Worm (Caenorhabditis elegans): ENCODE results near the gene twk-24.
A peak's percentile ranks its signal among the peaks of the same experiment; 100 is the strongest.

The twk-24 gene

DNA sequence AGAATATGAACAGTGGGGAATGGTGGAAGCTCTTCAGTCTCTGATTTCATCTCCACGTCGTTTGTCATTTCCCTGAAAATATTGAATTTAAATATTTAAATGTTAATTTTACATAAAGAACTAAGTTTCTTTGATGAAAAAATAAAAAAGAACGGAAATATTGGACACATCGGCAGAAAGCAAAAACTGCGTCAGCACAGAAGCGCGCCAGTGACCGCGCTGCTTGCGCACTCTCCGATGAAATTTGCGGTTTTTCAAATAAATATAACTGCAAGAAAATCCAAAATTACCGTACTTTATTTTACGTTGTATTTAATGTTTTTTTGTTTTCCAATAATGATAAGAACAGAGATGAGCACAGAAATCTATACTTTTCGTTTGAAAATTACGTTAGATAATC lies 22.5 kb upstream of the twk-24 start, which contains the start of the genes srpa-68 and srh-16 (continued):
- TF ChIP-seq egl-43 (GFP tag; IDR thresholded peaks at IDR 0.05) (0 out of 2 replicates have a peak, but pooled peaks have one; percentile 53), ceh-32 (tag; optimal IDR thresholded peaks at IDR 0.05; ENCODE audit: poor library complexity) (peak; percentile 26), lin-15B (tag; optimal IDR thresholded peaks at IDR 0.05) (peak; percentile 37), dmd-9 (GFP tag; IDR thresholded peaks at IDR 0.05) (no peak), lim-7 (GFP tag; IDR thresholded peaks at IDR 0.05) (no peak), ama-1 (optimal IDR thresholded peaks at IDR 0.05) (no peak), ztf-7 (tag; optimal IDR thresholded peaks at IDR 0.05) (peak; percentile 74), lin-1 (GFP tag; IDR thresholded peaks at IDR 0.05) (peak; percentile 41; the same call in 1 of the 2 replicates), madf-9 (GFP tag; conservative IDR thresholded peaks at IDR 0.05) (no peak), set-16 (GFP tag; IDR thresholded peaks at IDR 0.05) (no peak), daf-19 (GFP tag; conservative IDR thresholded peaks at IDR 0.05) (0 out of 2 replicates have a peak, but pooled peaks have one; percentile 17), F37D6.2 (tag; optimal IDR thresholded peaks at IDR 0.05) (peak; percentile 71), dve-1 (tag; optimal IDR thresholded peaks at IDR 0.05; ENCODE audit: insufficient read depth) (peak; percentile 88), tag-97 (GFP tag; IDR thresholded peaks at IDR 0.05) (no peak), php-3 (GFP tag; IDR thresholded peaks at IDR 0.05) (no peak), F10B5.3 (tag; optimal IDR thresholded peaks at IDR 0.05) (peak; percentile 79), zfp-3 (GFP tag; conservative IDR thresholded peaks at IDR 0.05) (no peak), lin-13 (GFP tag; optimal IDR thresholded peaks at IDR 0.05) (peak; percentile 74), nhr-25 (tag; optimal IDR thresholded peaks at IDR 0.05; ENCODE audit: borderline replicate concordance, insufficient read depth) (no peak), ceh-44 (GFP tag; IDR thresholded peaks at IDR 0.05) (no peak), ceh-62 (tag; optimal IDR thresholded peaks at IDR 0.05) (no peak), F44E2.7 (GFP tag; IDR thresholded peaks at IDR 0.05) (no peak), spr-3 (GFP tag; optimal IDR thresholded peaks at IDR 0.05) (peak; percentile 17), nhr-77 (tag; optimal IDR thresholded peaks at IDR 0.05) (peak; percentile 37), ZK337.2 (GFP tag; IDR thresholded peaks at IDR 0.05) (no peak), attf-4 (tag; optimal IDR thresholded peaks at IDR 0.05) (no peak), Y48G9A.11 (GFP tag; IDR thresholded peaks at IDR 0.05) (peak; percentile 86), tra-1 (GFP tag; IDR thresholded peaks at IDR 0.05) (0 out of 2 replicates have a peak, but pooled peaks have one; percentile 21), nhr-42 (GFP tag; IDR thresholded peaks at IDR 0.05) (0 out of 2 replicates have a peak, but pooled peaks have one; percentile 44)

DNA sequence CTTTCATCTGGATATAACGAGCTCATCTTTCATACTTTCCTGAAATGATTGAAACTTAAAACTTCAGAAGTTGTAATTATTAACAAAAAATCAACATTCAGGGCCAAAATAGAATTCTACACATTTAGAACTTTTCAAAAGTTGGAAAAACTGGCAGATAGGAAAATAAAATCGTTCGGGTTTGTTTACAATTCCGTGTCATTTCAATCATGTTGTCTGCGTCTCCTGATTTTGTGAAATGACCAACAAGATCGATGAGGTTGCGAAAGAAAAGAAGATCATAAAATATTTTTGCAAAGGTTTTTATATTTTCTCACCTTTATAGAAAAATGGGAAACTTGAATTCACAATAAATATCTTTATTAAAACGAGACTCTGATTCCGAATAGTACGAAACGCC lies 19.5 kb upstream of the twk-24 start, which contains the start of gene rskd-1:
Gene rskd-1 (minus strand): TSS at position 39 of the 400 bp plus-strand sequence.
- TF ChIP-seq lin-38 (GFP tag; IDR thresholded peaks at IDR 0.05) = peak; percentile 9; the same call in 1 of the 2 replicates
- no peak for TF ChIP-seq nhr-237 (tag; optimal IDR thresholded peaks at IDR 0.05)
- peak; percentile 17 for TF ChIP-seq dve-1 (tag; optimal IDR thresholded peaks at IDR 0.05; ENCODE audit: insufficient read depth)
- TF ChIP-seq daf-16 (GFP tag; optimal IDR thresholded peaks at IDR 0.05) = peak in 1 of 2 experiments; percentile 10
- TF ChIP-seq daf-16 (tag; optimal IDR thresholded peaks at IDR 0.05) = peak; percentile 73
- no peak for TF ChIP-seq attf-4 (tag; optimal IDR thresholded peaks at IDR 0.05)
- TF ChIP-seq rbr-2 (tag; optimal IDR thresholded peaks at IDR 0.05) = no peak
- TF ChIP-seq nhr-6 (tag; optimal IDR thresholded peaks at IDR 0.05) = peak; percentile 76
- no peak for TF ChIP-seq T26A8.4 (GFP tag; IDR thresholded peaks at IDR 0.05)
- TF ChIP-seq lsy-2 (tag; optimal IDR thresholded peaks at IDR 0.05) = peak in 1 of 2 experiments; percentile 40
- peak; percentile 40 for TF ChIP-seq T20F7.1 (GFP tag; optimal IDR thresholded peaks at IDR 0.05)
- peak; percentile 38 for TF ChIP-seq hlh-30 (tag; optimal IDR thresholded peaks at IDR 0.05; ENCODE audit: insufficient read depth)
- no peak for TF ChIP-seq F44E2.7 (GFP tag; IDR thresholded peaks at IDR 0.05)
- no peak for TF ChIP-seq F26F4.8 (GFP tag; conservative IDR thresholded peaks at IDR 0.05)
- TF ChIP-seq dpl-1 (GFP tag; optimal IDR thresholded peaks at IDR 0.05) = peak; percentile 1
- TF ChIP-seq pha-4 (GFP tag; IDR thresholded peaks at IDR 0.05) = no peak
- TF ChIP-seq pha-4 (tag; optimal IDR thresholded peaks at IDR 0.05) = peak; percentile 78
- TF ChIP-seq nhr-76 (tag; optimal IDR thresholded peaks at IDR 0.05) = no peak
- no peak for TF ChIP-seq set-16 (GFP tag; IDR thresholded peaks at IDR 0.05)
- TF ChIP-seq mep-1 (tag; optimal IDR thresholded peaks at IDR 0.05) = peak; percentile 32
- no peak for TF ChIP-seq mes-2 (tag; optimal IDR thresholded peaks at IDR 0.05; ENCODE audit: poor library complexity, severe bottlenecking)
- no peak for TF ChIP-seq spr-3 (GFP tag; optimal IDR thresholded peaks at IDR 0.05)
